Worm (Caenorhabditis elegans): ENCODE measurements around the gene srh-113.

Gene srh-113

ce11 chrV:17258868-17259267, 46.0 kb downstream of the srh-113 start, which contains the start of gene fbxa-85 (continued):
- TF ChIP-seq B0035.1 (tag; optimal IDR thresholded peaks at IDR 0.05): no peak

- 0 out of 2 replicates have a peak, but pooled peaks have one; percentile 38 for TF ChIP-seq dox-1 (GFP tag; IDR thresholded peaks at IDR 0.05)
- TF ChIP-seq F55B11.4 (tag; optimal IDR thresholded peaks at IDR 0.05; ENCODE audit: borderline replicate concordance, insufficient read depth): no peak
- 0 out of 2 replicates have a peak, but pooled peaks have one; percentile 16 for TF ChIP-seq attf-6 (GFP tag; IDR thresholded peaks at IDR 0.05)
- TF ChIP-seq sea-2 (GFP tag; IDR thresholded peaks at IDR 0.05): no peak
- TF ChIP-seq snpc-4 (GFP tag; optimal IDR thresholded peaks at IDR 0.05): no peak
- TF ChIP-seq snpc-4 (tag; optimal IDR thresholded peaks at IDR 0.05): peak in 2 of 4 experiments; percentile 71
Measured at ce11 chrV:17261385-17261784, 48.5 kb downstream of the srh-113 start.
